Fruit fly (Drosophila melanogaster): ENCODE results near the gene Qsox4.

Qsox4 gene

DNA sequence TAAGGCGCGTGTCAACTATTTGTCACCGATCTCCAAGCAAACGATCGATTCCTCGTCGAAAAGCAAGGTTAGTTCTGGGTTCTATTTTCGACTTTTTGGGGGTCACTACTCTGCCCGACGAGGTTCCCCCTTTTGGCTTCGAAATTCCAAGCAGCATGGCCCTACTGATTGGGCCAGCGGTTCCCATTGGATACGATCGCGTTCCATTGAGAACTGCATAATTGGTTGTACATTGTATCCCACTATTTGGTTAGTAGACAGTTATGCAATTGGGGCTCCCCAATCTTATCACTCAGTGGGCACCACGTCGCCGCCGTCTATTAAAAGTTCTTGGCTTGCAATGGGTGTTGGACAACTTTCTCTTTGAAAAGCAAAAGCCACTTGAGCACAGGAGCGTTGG is 31.2 kb downstream of the Qsox4 start (continued):
- TF ChIP-seq kay (GFP tag; optimal IDR thresholded peaks at IDR 0.05) (no peak), CG7839 (tag; optimal IDR thresholded peaks at IDR 0.05) (no peak), MBD-R2 (GFP tag; IDR thresholded peaks at IDR 0.05) (no peak), Mad (GFP tag; optimal IDR thresholded peaks at IDR 0.05) (no peak), CG6765 (GFP tag; optimal IDR thresholded peaks at IDR 0.05) (no peak), Atf-2 (GFP tag; optimal IDR thresholded peaks at IDR 0.05) (no peak), Elba2 (GFP tag; optimal IDR thresholded peaks at IDR 0.05) (peak; percentile 51), Hr39 (optimal IDR thresholded peaks at IDR 0.05) (no peak), C15 (GFP tag; IDR thresholded peaks at IDR 0.05) (no peak), crol (GFP tag; IDR thresholded peaks at IDR 0.05) (no peak), slp2 (GFP tag; optimal IDR thresholded peaks at IDR 0.05) (no peak)

DNA sequence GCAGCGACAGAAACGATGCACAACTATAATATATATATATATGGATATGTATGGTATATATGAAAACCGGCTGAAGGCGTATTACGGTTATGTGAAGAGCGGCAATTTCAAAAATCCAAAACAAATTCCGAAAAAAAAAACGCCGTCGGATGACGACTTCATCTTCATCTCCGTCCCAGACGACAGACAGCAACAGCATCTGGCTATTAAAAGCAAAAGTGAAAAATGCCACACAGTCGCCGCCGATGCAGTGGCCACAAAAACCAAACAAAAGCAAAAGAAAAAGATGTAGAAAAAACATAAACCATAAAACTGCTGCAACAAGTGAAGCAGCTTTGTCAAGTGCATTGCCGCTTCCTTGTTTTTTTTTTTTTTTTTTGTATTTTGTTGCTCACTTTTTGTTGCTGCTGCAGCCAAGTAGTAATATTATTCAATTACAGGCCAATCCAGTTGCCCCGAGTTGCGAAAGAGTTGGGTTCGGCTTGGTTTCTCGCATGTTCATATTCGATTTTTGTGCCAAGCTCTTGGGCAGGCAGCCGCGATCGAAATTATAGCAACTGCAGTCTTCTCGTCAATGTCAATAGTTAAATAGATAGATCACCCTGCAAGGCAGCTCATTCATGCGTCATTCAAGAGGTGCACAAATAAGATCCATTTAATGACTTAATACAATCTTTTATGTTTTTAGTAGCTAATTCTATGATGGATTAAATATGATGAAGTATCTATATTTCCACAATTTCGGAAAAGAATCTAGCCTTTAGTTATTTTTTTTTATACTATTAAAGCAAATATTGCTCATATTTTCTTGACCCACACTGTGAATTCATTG is 32.2 kb downstream of the Qsox4 start:
- no peak for TF ChIP-seq CG3065 (GFP tag; optimal IDR thresholded peaks at IDR 0.05)
- 0 out of 4 replicates have a peak, but pooled peaks have one; percentile 54 for TF ChIP-seq chinmo (GFP tag; IDR thresholded peaks at IDR 0.05; ENCODE audit: partially characterized antibody)
- TF ChIP-seq Aef1 (GFP tag; IDR thresholded peaks at IDR 0.05) = no peak
- TF ChIP-seq nerfin-2 (GFP tag; IDR thresholded peaks at IDR 0.05; ENCODE audit: partially characterized antibody) = no peak
- TF ChIP-seq Nf-YC (tag; optimal IDR thresholded peaks at IDR 0.05) = no peak
- peak; percentile 23 for TF ChIP-seq CG6254 (GFP tag; optimal IDR thresholded peaks at IDR 0.05)
- peak; percentile 25 for TF ChIP-seq CG12391 (tag; optimal IDR thresholded peaks at IDR 0.05)
- no peak for TF ChIP-seq jing (GFP tag; optimal IDR thresholded peaks at IDR 0.05)
- TF ChIP-seq repo (GFP tag; optimal IDR thresholded peaks at IDR 0.05) = no peak
- TF ChIP-seq lilli (GFP tag; optimal IDR thresholded peaks at IDR 0.05) = no peak
- no peak for TF ChIP-seq unc-4 (GFP tag; IDR thresholded peaks at IDR 0.05; ENCODE audit: partially characterized antibody)
- TF ChIP-seq CG1603 (tag; optimal IDR thresholded peaks at IDR 0.05) = no peak
- TF ChIP-seq HHEX (GFP tag; optimal IDR thresholded peaks at IDR 0.05) = no peak
- no peak for TF ChIP-seq CG12104 (GFP tag; optimal IDR thresholded peaks at IDR 0.05)
- TF ChIP-seq CG6272 (GFP tag; IDR thresholded peaks at IDR 0.05) = no peak
- TF ChIP-seq CG3281 (GFP tag; optimal IDR thresholded peaks at IDR 0.05) = no peak
- no peak for TF ChIP-seq Abd-B (GFP tag; optimal IDR thresholded peaks at IDR 0.05)
- no peak for TF ChIP-seq sd (tag; optimal IDR thresholded peaks at IDR 0.05)
- TF ChIP-seq CG5953 (GFP tag; IDR thresholded peaks at IDR 0.05) = 0 out of 2 replicates have a peak, but pooled peaks have one; percentile 35
- TF ChIP-seq vfl (GFP tag; optimal IDR thresholded peaks at IDR 0.05) = no peak
- TF ChIP-seq gce (GFP tag; IDR thresholded peaks at IDR 0.05) = no peak
- TF ChIP-seq unpg (GFP tag; optimal IDR thresholded peaks at IDR 0.05) = peak; percentile 23
- TF ChIP-seq zen2 (GFP tag; IDR thresholded peaks at IDR 0.05; ENCODE audit: partially characterized antibody) = no peak
- TF ChIP-seq sna (GFP tag; IDR thresholded peaks at IDR 0.05; ENCODE audit: partially characterized antibody) = no peak
- no peak for TF ChIP-seq az2 (GFP tag; optimal IDR thresholded peaks at IDR 0.05)
- peak; percentile 2 for TF ChIP-seq en (GFP tag; optimal IDR thresholded peaks at IDR 0.05)
- TF ChIP-seq gem (tag; optimal IDR thresholded peaks at IDR 0.05) = peak; percentile 52
- TF ChIP-seq CG1792 (GFP tag; optimal IDR thresholded peaks at IDR 0.05) = no peak
- no peak for TF ChIP-seq pros (GFP tag; optimal IDR thresholded peaks at IDR 0.05)
- no peak for TF ChIP-seq tup (GFP tag; optimal IDR thresholded peaks at IDR 0.05)
- TF ChIP-seq slbo (GFP tag; IDR thresholded peaks at IDR 0.05) = no peak
- TF ChIP-seq CG3847 (GFP tag; IDR thresholded peaks at IDR 0.05) = no peak
- no peak for TF ChIP-seq Mad (GFP tag; optimal IDR thresholded peaks at IDR 0.05)
- TF ChIP-seq shn (GFP tag; optimal IDR thresholded peaks at IDR 0.05) = no peak
- peak; percentile 30 for TF ChIP-seq Ssrp (tag; optimal IDR thresholded peaks at IDR 0.05)
- no peak for TF ChIP-seq CrebB (tag; optimal IDR thresholded peaks at IDR 0.05)
- peak; percentile 73 for TF ChIP-seq dmrt99B (tag; optimal IDR thresholded peaks at IDR 0.05)
- TF ChIP-seq ewg (GFP tag; optimal IDR thresholded peaks at IDR 0.05) = no peak
- no peak for TF ChIP-seq gcm (GFP tag; optimal IDR thresholded peaks at IDR 0.05)

All from whole organism, embryonic.